Worm (Caenorhabditis elegans): ENCODE data around the gene C39H7.4.

DNA sequence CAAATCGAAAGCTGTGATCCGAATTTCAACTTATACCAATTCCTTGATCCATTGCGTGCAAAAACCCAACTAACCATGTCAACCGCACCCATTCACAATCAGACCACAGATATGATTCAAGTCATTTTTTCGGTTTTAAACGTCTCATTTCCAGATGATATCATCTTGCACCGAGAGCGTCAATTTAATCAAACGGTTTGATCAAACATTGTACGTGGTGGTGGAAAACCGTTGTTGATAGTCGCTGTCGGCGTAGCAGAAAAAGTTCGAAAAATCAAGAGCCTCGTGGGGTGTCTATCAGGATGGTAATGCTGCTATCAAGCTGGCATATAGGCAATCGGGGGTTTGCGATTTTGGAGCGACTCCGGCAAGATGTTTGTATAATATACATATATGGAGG lies 44.5 kb upstream of the C39H7.4 start:
- TF ChIP-seq nhr-12 (tag; optimal IDR thresholded peaks at IDR 0.05) (no peak), dpl-1 (GFP tag; optimal IDR thresholded peaks at IDR 0.05) (no peak), ztf-4 (tag; optimal IDR thresholded peaks at IDR 0.05) (no peak), elt-3 (tag; optimal IDR thresholded peaks at IDR 0.05) (no peak), fkh-10 (GFP tag; optimal IDR thresholded peaks at IDR 0.05) (no peak), ztf-11 (tag; optimal IDR thresholded peaks at IDR 0.05) (no peak), ama-1 (optimal IDR thresholded peaks at IDR 0.05) (no peak)
